Worm (Caenorhabditis elegans) whole organism, mixed stage, embryonic: ENCODE results near the gene T06A10.106.

Source experiments
- blmp-1 ChIP-seq: fragments of 150-350 bp; optimal IDR thresholded peaks from 2 replicates; lab custom pipeline; 2014; ENCODE audit warnings: missing biosample characterization, missing genetic modification characterization
- elt-3 ChIP-seq: fragments of 150-350 bp; optimal IDR thresholded peaks from 2 replicates; lab custom pipeline; 2014; ENCODE audit warnings: missing biosample characterization, missing genetic modification characterization
- snpc-4 ChIP-seq: fragments of 150-350 bp; optimal IDR thresholded peaks from 2 replicates; lab custom pipeline; 2014; ENCODE audit warnings: missing biosample characterization, missing genetic modification characterization

- no peak for TF ChIP-seq snpc-4 (tag; lab: Kevin White, UChicago)
- no peak for TF ChIP-seq elt-3 (tag; lab: Kevin White, UChicago)
- no peak for TF ChIP-seq blmp-1 (tag; lab: Kevin White, UChicago)
Measured at ce11 chrIV:16915751-16916150, 47.0 kb upstream of the T06A10.106 start, which contains the start of gene Y116A8C.3.
